Fruit fly (Drosophila melanogaster): ENCODE measurements around the gene ND-B17.2.

The ND-B17.2 gene

dm6 chr2L:2591569-2591968 is 11.6 kb upstream of the ND-B17.2 start, which contains the start of gene CG15394:
Gene CG15394 (plus strand): TSS chr2L:2591869.
- TF ChIP-seq tj (GFP tag; optimal IDR thresholded peaks at IDR 0.05) (no peak), CG7045 (GFP tag; optimal IDR thresholded peaks at IDR 0.05) (no peak), cic (GFP tag; optimal IDR thresholded peaks at IDR 0.05) (no peak)

- TF ChIP-seq CG12768 (GFP tag; optimal IDR thresholded peaks at IDR 0.05): peak; percentile 26
- TF ChIP-seq Hr96 (GFP tag; optimal IDR thresholded peaks at IDR 0.05): peak; percentile 41
- peak; percentile 17 for TF ChIP-seq Clk (GFP tag; optimal IDR thresholded peaks at IDR 0.05)
- peak; percentile 1 for TF ChIP-seq CG7045 (GFP tag; optimal IDR thresholded peaks at IDR 0.05)
- TF ChIP-seq Mnt (GFP tag; optimal IDR thresholded peaks at IDR 0.05): peak; percentile 47
- peak; percentile 74 for TF ChIP-seq Crg-1 (GFP tag; optimal IDR thresholded peaks at IDR 0.05)
- TF ChIP-seq ovo (GFP tag; optimal IDR thresholded peaks at IDR 0.05): peak; percentile 29
- TF ChIP-seq CG14711 (tag; optimal IDR thresholded peaks at IDR 0.05): peak; percentile 3
- TF ChIP-seq pad (GFP tag; optimal IDR thresholded peaks at IDR 0.05): peak; percentile 53
- peak; percentile 58 for TF ChIP-seq CG1620 (GFP tag; optimal IDR thresholded peaks at IDR 0.05)
- TF ChIP-seq kay (GFP tag; ENCODE audit: borderline replicate concordance): no peak
- peak; percentile 6 for TF ChIP-seq cic (GFP tag; optimal IDR thresholded peaks at IDR 0.05)
- no peak for TF ChIP-seq CG5204 (GFP tag; optimal IDR thresholded peaks at IDR 0.05)
- no peak for TF ChIP-seq bab1 (GFP tag; optimal IDR thresholded peaks at IDR 0.05)
- TF ChIP-seq toe (GFP tag; optimal IDR thresholded peaks at IDR 0.05): no peak
- TF ChIP-seq CG7101 (tag; optimal IDR thresholded peaks at IDR 0.05): peak; percentile 62
- no peak for TF ChIP-seq CG33017 (tag; optimal IDR thresholded peaks at IDR 0.05)
- TF ChIP-seq CG11617 (GFP tag; optimal IDR thresholded peaks at IDR 0.05): no peak
- TF ChIP-seq tj (GFP tag; optimal IDR thresholded peaks at IDR 0.05): no peak
- no peak for TF ChIP-seq cnc (optimal IDR thresholded peaks at IDR 0.05)
These were observed 5.3 kb upstream of the ND-B17.2 start, which contains the start of gene Drp1 for dm6 chr2L:2585285-2585684. Gene Drp1 (minus strand): TSS chr2L:2585430.

DNA sequence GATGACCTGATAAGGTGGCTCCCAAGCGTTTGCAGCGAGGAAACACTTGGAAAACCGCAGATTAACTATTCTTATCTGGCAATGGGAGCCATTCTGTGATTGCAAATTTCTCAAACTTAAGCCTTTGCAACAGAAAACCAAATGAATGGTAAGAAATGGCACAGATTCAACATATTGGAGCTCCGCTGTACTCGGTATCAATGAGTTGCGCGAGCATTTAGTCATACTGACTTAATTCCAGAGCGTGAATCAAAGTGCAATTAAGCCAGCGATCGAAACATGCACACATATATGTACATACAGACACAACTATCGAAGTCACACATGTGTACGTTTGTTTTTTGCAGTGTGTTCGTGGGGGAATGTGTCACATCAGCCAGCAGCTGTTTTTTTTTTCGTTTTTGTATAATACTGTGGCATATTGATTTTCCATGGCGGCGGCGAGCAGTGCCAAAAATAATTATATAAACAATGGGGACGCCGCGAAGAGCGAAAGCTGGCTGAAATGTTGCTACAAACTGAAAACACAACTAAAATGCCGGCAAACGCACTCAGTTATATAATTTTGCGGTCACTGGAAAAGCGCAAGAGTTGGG is 4.6 kb upstream of the ND-B17.2 start:
- TF ChIP-seq CG33017 (tag; optimal IDR thresholded peaks at IDR 0.05) (peak; percentile 41), tj (GFP tag; optimal IDR thresholded peaks at IDR 0.05) (peak; percentile 33), CG5204 (GFP tag; optimal IDR thresholded peaks at IDR 0.05) (no peak), kay (GFP tag; ENCODE audit: borderline replicate concordance) (peak; percentile 97), Mnt (GFP tag; optimal IDR thresholded peaks at IDR 0.05) (peak; percentile 16), Hr96 (GFP tag; optimal IDR thresholded peaks at IDR 0.05) (peak; percentile 10), pad (GFP tag; optimal IDR thresholded peaks at IDR 0.05) (peak; percentile 60), CG12768 (GFP tag; optimal IDR thresholded peaks at IDR 0.05) (peak; percentile 46), cic (GFP tag; optimal IDR thresholded peaks at IDR 0.05) (no peak)

DNA sequence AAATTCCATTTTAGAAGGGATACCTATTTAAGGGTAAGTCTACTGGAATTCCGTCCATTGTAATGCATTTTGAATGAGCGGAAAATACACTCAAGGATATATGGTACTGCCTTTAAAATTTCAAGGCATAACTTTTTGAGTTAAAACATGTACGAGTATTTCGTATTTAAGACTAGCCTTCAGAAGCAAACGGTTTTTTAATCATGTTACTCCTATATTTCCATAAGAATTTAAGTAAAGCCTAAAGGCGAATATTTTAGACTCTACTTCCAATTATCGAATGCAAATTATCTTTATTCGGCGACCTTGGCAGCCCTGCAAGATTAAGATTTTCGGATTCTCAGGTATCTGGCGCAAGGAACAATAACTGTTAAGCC is 2.6 kb downstream of the ND-B17.2 start, which contains the start of gene Elba2:
Gene Elba2, plus strand, starts transcription at position 327 of the 377 bp plus-strand sequence.
- TF ChIP-seq CG7101 (tag; optimal IDR thresholded peaks at IDR 0.05) (no peak), CG7045 (GFP tag; optimal IDR thresholded peaks at IDR 0.05) (no peak), toe (GFP tag; optimal IDR thresholded peaks at IDR 0.05) (no peak), CG14711 (tag; optimal IDR thresholded peaks at IDR 0.05) (peak; percentile 36)

DNA sequence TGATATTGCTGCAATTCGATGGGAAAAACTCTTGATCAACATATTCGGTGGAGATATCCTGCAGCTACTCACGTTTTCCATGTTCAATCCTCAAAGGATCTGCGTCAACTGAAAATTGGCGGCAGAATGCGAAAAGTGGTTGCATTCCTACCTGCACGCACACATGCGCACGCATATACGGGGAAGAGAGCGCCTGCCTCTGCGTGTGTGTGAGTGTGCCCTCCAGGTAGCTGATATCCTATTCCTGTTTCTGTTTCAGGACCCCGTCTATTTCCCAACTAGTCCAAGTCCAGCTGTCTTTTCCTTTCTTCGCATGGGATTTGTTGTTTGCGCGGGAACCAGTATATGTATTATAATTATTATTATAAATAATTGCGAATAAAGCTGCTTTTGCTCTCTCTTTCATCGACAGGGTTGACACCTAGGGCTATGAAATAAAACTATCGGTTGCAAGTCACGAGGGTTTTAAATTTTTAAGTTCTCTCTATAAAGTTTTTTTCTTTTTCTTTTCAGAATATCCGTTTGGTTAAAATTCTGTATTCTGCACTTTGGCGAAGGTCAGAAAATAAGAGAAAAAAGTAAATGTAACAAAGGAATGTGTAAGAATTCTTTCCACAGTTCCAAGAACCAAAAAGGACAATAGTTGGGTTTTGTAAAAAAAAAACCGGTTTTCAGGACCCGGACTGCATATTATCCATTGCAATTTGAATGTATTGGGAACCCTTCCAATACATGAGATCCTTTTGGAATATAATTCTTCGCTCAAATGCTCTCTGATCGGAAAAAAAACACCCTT is 3.2 kb downstream of the ND-B17.2 start, which contains the start of gene insv:
Gene insv, minus strand, starts transcription at position 433 of the 796 bp plus-strand sequence.
- TF ChIP-seq CG14711 (tag; optimal IDR thresholded peaks at IDR 0.05) (peak; percentile 68), CG5204 (GFP tag; optimal IDR thresholded peaks at IDR 0.05) (no peak)

dm6 chr2L:2574717-2575273 is 5.2 kb downstream of the ND-B17.2 start, which contains the start of the genes Rad1 and Sws1:
Gene Rad1 (minus strand): TSS chr2L:2575052.
Gene Sws1 (minus strand): TSS chr2L:2575052.
- TF ChIP-seq kay (GFP tag; ENCODE audit: borderline replicate concordance) (no peak), CG14711 (tag; optimal IDR thresholded peaks at IDR 0.05) (no peak), cic (GFP tag; optimal IDR thresholded peaks at IDR 0.05) (no peak), CG12768 (GFP tag; optimal IDR thresholded peaks at IDR 0.05) (no peak), CG7045 (GFP tag; optimal IDR thresholded peaks at IDR 0.05) (no peak), ovo (GFP tag; optimal IDR thresholded peaks at IDR 0.05) (no peak), Hr96 (GFP tag; optimal IDR thresholded peaks at IDR 0.05) (no peak), CG5204 (GFP tag; optimal IDR thresholded peaks at IDR 0.05) (no peak), Crg-1 (GFP tag; optimal IDR thresholded peaks at IDR 0.05) (no peak), CG11617 (GFP tag; optimal IDR thresholded peaks at IDR 0.05) (no peak), CG1620 (GFP tag; optimal IDR thresholded peaks at IDR 0.05) (no peak)

DNA sequence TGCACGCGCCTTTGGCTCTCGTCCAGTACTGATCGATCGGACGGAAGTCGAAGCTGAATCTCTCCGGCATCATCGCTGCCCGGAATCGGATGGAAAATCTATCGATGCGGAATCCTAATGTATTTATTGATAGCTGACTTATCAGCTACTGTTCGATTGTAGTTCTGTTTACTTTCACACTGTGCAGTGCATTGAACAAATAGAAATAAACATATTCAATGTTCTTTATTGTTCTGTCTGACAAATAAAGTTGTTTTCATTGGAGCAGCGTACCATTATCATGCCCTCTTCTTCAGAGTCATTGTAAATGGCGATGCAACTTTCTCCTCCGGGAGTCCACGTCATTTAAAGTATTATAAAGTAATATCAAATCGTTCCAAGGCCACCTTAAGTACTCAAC is 7.0 kb downstream of the ND-B17.2 start, which contains the start of gene Cyp309a2:
Gene Cyp309a2, minus strand, starts transcription at position 101 of the 400 bp plus-strand sequence.
- no peak for TF ChIP-seq CG11617 (GFP tag; optimal IDR thresholded peaks at IDR 0.05)
- TF ChIP-seq kay (GFP tag; ENCODE audit: borderline replicate concordance): no peak
- no peak for TF ChIP-seq CG5204 (GFP tag; optimal IDR thresholded peaks at IDR 0.05)
- no peak for TF ChIP-seq tj (GFP tag; optimal IDR thresholded peaks at IDR 0.05)
- no peak for TF ChIP-seq Hr96 (GFP tag; optimal IDR thresholded peaks at IDR 0.05)
- no peak for TF ChIP-seq CG7101 (tag; optimal IDR thresholded peaks at IDR 0.05)
- TF ChIP-seq CG33017 (tag; optimal IDR thresholded peaks at IDR 0.05): no peak
- no peak for TF ChIP-seq CG1620 (GFP tag; optimal IDR thresholded peaks at IDR 0.05)
- no peak for TF ChIP-seq toe (GFP tag; optimal IDR thresholded peaks at IDR 0.05)
- no peak for TF ChIP-seq CG12768 (GFP tag; optimal IDR thresholded peaks at IDR 0.05)
- no peak for TF ChIP-seq cic (GFP tag; optimal IDR thresholded peaks at IDR 0.05)
- no peak for TF ChIP-seq CG14711 (tag; optimal IDR thresholded peaks at IDR 0.05)
- TF ChIP-seq ovo (GFP tag; optimal IDR thresholded peaks at IDR 0.05): no peak
- TF ChIP-seq pad (GFP tag; optimal IDR thresholded peaks at IDR 0.05): no peak
- TF ChIP-seq cnc (optimal IDR thresholded peaks at IDR 0.05): no peak

All from whole organism, adult.